Worm (Caenorhabditis elegans) whole organism, L1 larva: ENCODE measurements around the gene C25F6.8.

ENCODE experiments used
- C34B4.2 ChIP-seq: sonication (generic microtip); optimal IDR thresholded peaks from 2 replicates; lab custom pipeline; 2017; ENCODE audit warnings: mild to moderate bottlenecking, missing genetic modification characterization, missing compliant biosample characterization
- Y116A8C.19 ChIP-seq: sonication (generic microtip); optimal IDR thresholded peaks from 2 replicates; lab custom pipeline; 2016; ENCODE audit warnings: missing compliant biosample characterization, missing genetic modification characterization, borderline replicate concordance
- alr-1 ChIP-seq: fragments of 200-800 bp; sonication (Bioruptor generic); optimal IDR thresholded peaks from 2 replicates; lab custom pipeline; 2018; ENCODE audit warnings: borderline replicate concordance, mild to moderate bottlenecking, missing genetic modification characterization, missing compliant biosample characterization
- aly-2 ChIP-seq: fragments of 150-350 bp; optimal IDR thresholded peaks from 2 replicates; lab custom pipeline; 2014; ENCODE audit warnings: missing biosample characterization, missing genetic modification characterization
- blmp-1 ChIP-seq: fragments of 150-350 bp; optimal IDR thresholded peaks from 2 replicates; lab custom pipeline; 2014; ENCODE audit warnings: missing biosample characterization, missing genetic modification characterization
- ceh-63 ChIP-seq: fragments of 200-800 bp; sonication (Bioruptor generic); optimal IDR thresholded peaks from 2 replicates; lab custom pipeline; 2018; ENCODE audit warnings: mild to moderate bottlenecking, missing genetic modification characterization, missing compliant biosample characterization
- ceh-82 ChIP-seq, 3 experiments: fragments of 150-350 bp in 1 of 3; sonication (generic microtip) in 2 of 3; optimal IDR thresholded peaks; 2 replicates each; lab custom pipeline; 2014 to 2017; ENCODE audit warnings: missing biosample characterization in 3 of 3, missing genetic modification characterization in 3 of 3
- ces-1 ChIP-seq: fragments of 150-350 bp; optimal IDR thresholded peaks from 2 replicates; lab custom pipeline; 2014; ENCODE audit warnings: missing biosample characterization, missing genetic modification reagents, missing genetic modification characterization
- dsc-1 ChIP-seq: sonication (generic microtip); optimal IDR thresholded peaks from 2 replicates; lab custom pipeline; 2016; ENCODE audit warnings: mild to moderate bottlenecking, missing genetic modification characterization, missing compliant biosample characterization
- efl-1 ChIP-seq, 4 experiments: fragments of 150-350 bp; optimal IDR thresholded peaks in 3 of 4; peaks in 1 of 4; 1 replicate in 1 of 4; 2 replicates in 3 of 4; lab custom pipeline; 2014; ENCODE audit warnings: missing biosample characterization in 2 of 4, missing genetic modification characterization in 2 of 4, missing genetic modification reagents in 2 of 4
- efl-3 ChIP-seq: fragments of 200-800 bp; sonication (Bioruptor generic); optimal IDR thresholded peaks from 2 replicates; lab custom pipeline; 2018; ENCODE audit warnings: mild to moderate bottlenecking, missing genetic modification characterization, missing compliant biosample characterization
- egl-27 ChIP-seq, 2 experiments: fragments of 150-350 bp in 1 of 2; sonication (generic microtip); optimal IDR thresholded peaks; 3 replicates each; lab custom pipeline; 2017 to 2018; ENCODE audit warnings: missing biosample characterization in 2 of 2, missing genetic modification characterization in 2 of 2, missing genetic modification reagents in 2 of 2
- fkh-10 ChIP-seq: sonication (generic microtip); optimal IDR thresholded peaks from 2 replicates; lab custom pipeline; 2017; ENCODE audit warnings: missing biosample characterization, missing genetic modification reagents, missing genetic modification characterization
- fos-1 ChIP-seq: fragments of 150-350 bp; optimal IDR thresholded peaks from 2 replicates; lab custom pipeline; 2014; ENCODE audit warnings: missing biosample characterization, missing genetic modification characterization
- grh-1 ChIP-seq: fragments of 200-800 bp; sonication (Bioruptor generic); IDR thresholded peaks from 2 replicates; pipeline ENCODE4 v1.3.6; 2022; ENCODE audit warnings: missing genetic modification reagents, missing genetic modification characterization, missing compliant biosample characterization
- hlh-17 ChIP-seq: fragments of 200-800 bp; sonication (Bioruptor generic); optimal IDR thresholded peaks from 2 replicates; lab custom pipeline; 2018; ENCODE audit warnings: missing genetic modification characterization, mild to moderate bottlenecking, missing compliant biosample characterization, moderate library complexity, borderline replicate concordance
- hpl-2 ChIP-seq: fragments of 150-350 bp; optimal IDR thresholded peaks from 2 replicates; lab custom pipeline; 2014; ENCODE audit warnings: missing biosample characterization, missing genetic modification reagents, missing genetic modification characterization
- jun-1 ChIP-seq: fragments of 150-350 bp; optimal IDR thresholded peaks from 2 replicates; lab custom pipeline; 2014; ENCODE audit warnings: missing biosample characterization, missing genetic modification reagents, missing genetic modification characterization
- lin-14 ChIP-seq: fragments of 200-800 bp; sonication (Bioruptor generic); optimal IDR thresholded peaks from 2 replicates; lab custom pipeline; 2018; ENCODE audit warnings: mild to moderate bottlenecking, missing genetic modification characterization, moderate library complexity, missing compliant biosample characterization
- lin-15B ChIP-seq: fragments of 150-350 bp; sonication (generic microtip); optimal IDR thresholded peaks from 3 replicates; lab custom pipeline; 2014; ENCODE audit warnings: missing biosample characterization, missing genetic modification characterization
- lsy-2 ChIP-seq, 2 experiments: fragments of 150-350 bp; optimal IDR thresholded peaks; 2 replicates each; lab custom pipeline; 2014; ENCODE audit warnings: missing biosample characterization in 2 of 2, missing genetic modification characterization in 2 of 2
- mdl-1 ChIP-seq, 2 experiments: fragments of 150-350 bp; optimal IDR thresholded peaks; 2 replicates each; lab custom pipeline; 2014 to 2017; ENCODE audit warnings: missing biosample characterization in 2 of 2, missing genetic modification characterization in 2 of 2, inconsistent platforms in 1 of 2
- nhr-47 ChIP-seq: sonication (generic microtip); optimal IDR thresholded peaks from 2 replicates; lab custom pipeline; 2016; ENCODE audit warnings: mild to moderate bottlenecking, missing genetic modification characterization, moderate library complexity, missing compliant biosample characterization
- nhr-71 ChIP-seq: sonication (generic microtip); optimal IDR thresholded peaks from 2 replicates; lab custom pipeline; 2016; ENCODE audit warnings: mild to moderate bottlenecking, missing genetic modification characterization, moderate library complexity, missing compliant biosample characterization
- nhr-85 ChIP-seq: sonication (generic microtip); peaks from one replicate; lab custom pipeline; 2016; ENCODE audit warnings: missing genetic modification characterization, inconsistent platforms, missing compliant biosample characterization
- snpc-4 ChIP-seq: fragments of 150-350 bp; optimal IDR thresholded peaks from 2 replicates; lab custom pipeline; 2014; ENCODE audit warnings: missing biosample characterization, missing genetic modification characterization
- sox-4 ChIP-seq: sonication (generic microtip); optimal IDR thresholded peaks from 2 replicates; lab custom pipeline; 2016; ENCODE audit warnings: missing genetic modification characterization, missing compliant biosample characterization
- sptf-1 ChIP-seq: fragments of 150-350 bp; optimal IDR thresholded peaks from 2 replicates; lab custom pipeline; 2014; ENCODE audit warnings: missing biosample characterization, missing genetic modification characterization
- sup-37 ChIP-seq: fragments of 200-800 bp; sonication (Bioruptor generic); optimal IDR thresholded peaks from 2 replicates; lab custom pipeline; 2018; ENCODE audit warnings: mild to moderate bottlenecking, missing genetic modification characterization, missing compliant biosample characterization
- unc-130 ChIP-seq: fragments of 150-350 bp; optimal IDR thresholded peaks from 2 replicates; lab custom pipeline; 2017; ENCODE audit warnings: missing biosample characterization, missing genetic modification characterization, inconsistent platforms
- unc-62 ChIP-seq: fragments of 150-350 bp; optimal IDR thresholded peaks from 2 replicates; lab custom pipeline; 2014; ENCODE audit warnings: missing biosample characterization, missing genetic modification reagents, missing genetic modification characterization
- unc-86 ChIP-seq: sonication (generic microtip); optimal IDR thresholded peaks from 2 replicates; lab custom pipeline; 2016; ENCODE audit warnings: missing genetic modification characterization, missing compliant biosample characterization
- unc-98 ChIP-seq: fragments of 200-800 bp; sonication (Bioruptor generic); IDR thresholded peaks from 2 replicates; pipeline ENCODE4 v1.3.6; 2022; ENCODE audit warnings: missing genetic modification characterization, missing compliant biosample characterization
- xbp-1 ChIP-seq: sonication (generic microtip); optimal IDR thresholded peaks from 2 replicates; lab custom pipeline; 2016; ENCODE audit warnings: missing genetic modification characterization, missing compliant biosample characterization
- zag-1 ChIP-seq: fragments of 150-350 bp; optimal IDR thresholded peaks from 2 replicates; lab custom pipeline; 2014; ENCODE audit warnings: missing biosample characterization, missing genetic modification characterization

C25F6.8 gene

ce11 chrX:5450773-5451447 lies 2.9 kb downstream of the C25F6.8 start, which contains the start of gene C25F6.6 (continued):
- TF ChIP-seq alr-1 (tag; lab: Kevin White, UChicago) (no peak), fos-1 (tag; lab: Kevin White, UChicago) (no peak), unc-130 (no peak), unc-98 (GFP tag; lab: Robert Waterston, UW) (no peak), lin-15B (tag; lab: Kevin White, UChicago) (no peak), efl-1 (optimal IDR thresholded peaks at IDR 0.05; lab: Kevin White, UChicago) (no peak), efl-1 (GFP tag; optimal IDR thresholded peaks at IDR 0.05 in 1 of 2; lab: Kevin White, UChicago) (no peak), ces-1 (GFP tag; lab: Kevin White, UChicago) (no peak), nhr-85 (tag; lab: Kevin White, UChicago) (peak; percentile 34), fkh-10 (GFP tag; lab: Kevin White, UChicago) (no peak), nhr-47 (tag; lab: Kevin White, UChicago) (no peak), ceh-82 (tag; optimal IDR thresholded peaks at IDR 0.05; lab: Kevin White, UChicago) (no peak), aly-2 (tag; lab: Kevin White, UChicago) (no peak), unc-86 (tag; lab: Kevin White, UChicago) (no peak), nhr-71 (no peak), efl-3 (GFP tag; lab: Kevin White, UChicago) (no peak), sptf-1 (tag; lab: Kevin White, UChicago) (no peak), grh-1 (GFP tag; lab: Robert Waterston, UW) (no peak)
- TF ChIP-seq, all 84 proteins: peak for 7

DNA sequence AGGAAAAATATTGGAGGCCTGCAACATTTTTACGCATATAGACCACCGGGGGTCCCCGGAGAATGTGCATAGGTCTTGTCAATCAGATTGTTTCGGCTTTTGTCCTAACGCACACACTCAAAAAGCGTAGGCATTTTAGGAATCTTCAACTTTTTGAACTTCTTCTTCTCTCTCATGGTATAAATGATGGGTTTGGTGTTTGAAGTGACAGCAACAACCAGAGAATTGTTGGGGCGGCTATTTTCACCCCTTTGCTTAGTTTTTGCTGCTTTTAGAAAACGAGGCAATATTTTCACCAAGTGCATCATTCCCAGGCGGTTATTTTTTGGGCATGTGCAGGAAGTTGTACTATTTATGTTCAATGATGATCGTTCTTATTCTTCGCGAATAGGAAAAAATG lies 3.7 kb downstream of the C25F6.8 start:
- TF ChIP-seq lin-14 (GFP tag; lab: Kevin White, UChicago): peak; percentile 23
- no peak for TF ChIP-seq mdl-1 (tag; optimal IDR thresholded peaks at IDR 0.05; lab: Kevin White, UChicago)

DNA sequence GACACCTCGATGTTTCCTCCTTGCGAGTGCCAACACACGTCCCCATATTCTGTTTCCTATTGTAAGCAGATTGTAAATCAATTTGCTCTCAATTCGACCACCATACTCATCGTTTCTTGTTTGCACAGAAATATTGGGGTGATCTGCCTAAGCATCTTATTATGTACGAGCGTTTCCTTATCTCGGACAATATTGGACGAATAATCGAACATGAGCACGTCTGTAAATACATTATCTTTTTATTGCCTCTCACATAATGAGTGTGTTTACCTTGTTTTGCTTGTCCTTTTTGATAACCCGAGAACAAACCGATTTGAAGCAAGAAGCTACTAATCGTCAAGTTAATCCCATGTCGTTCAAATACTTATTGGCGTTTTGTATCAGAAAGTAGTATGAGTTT lies 7.1 kb downstream of the C25F6.8 start:
- TF ChIP-seq ceh-63 (GFP tag; lab: Kevin White, UChicago): no peak
- no peak for TF ChIP-seq lsy-2 (tag; optimal IDR thresholded peaks at IDR 0.05; lab: Kevin White, UChicago)
- no peak for TF ChIP-seq unc-62 (GFP tag; lab: Kevin White, UChicago)
- no peak for TF ChIP-seq alr-1 (tag; lab: Kevin White, UChicago)
- no peak for TF ChIP-seq dsc-1 (tag; lab: Kevin White, UChicago)

DNA sequence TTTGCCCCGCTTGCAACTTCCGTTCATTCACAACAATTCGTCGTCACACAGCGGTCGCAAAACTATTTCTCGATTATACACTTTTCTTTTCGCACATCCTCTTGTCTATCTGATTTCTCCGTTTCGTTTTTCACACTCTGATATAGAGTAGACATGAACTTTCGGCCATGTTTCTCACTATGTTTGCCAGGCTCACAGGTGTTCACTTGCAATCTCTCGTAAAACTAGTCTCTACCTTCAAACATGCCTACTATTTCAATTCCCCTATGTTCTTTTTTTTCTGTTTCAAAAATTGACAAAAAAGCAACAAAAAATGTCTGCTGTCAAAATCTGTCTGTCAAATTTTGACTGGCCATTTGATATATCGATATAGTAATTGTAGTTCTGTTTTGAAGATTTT lies 9.1 kb downstream of the C25F6.8 start:
- TF ChIP-seq blmp-1 (tag; lab: Kevin White, UChicago): peak; percentile 52
- TF ChIP-seq snpc-4 (tag; lab: Kevin White, UChicago): no peak

- TF ChIP-seq zag-1 (tag; lab: Kevin White, UChicago): no peak
- no peak for TF ChIP-seq efl-1 (optimal IDR thresholded peaks at IDR 0.05; lab: Kevin White, UChicago)
- peak in 1 of 2 experiments; percentile 65 for TF ChIP-seq efl-1 (GFP tag; optimal IDR thresholded peaks at IDR 0.05 in 1 of 2; lab: Kevin White, UChicago)
Measured at ce11 chrX:5458043-5458442, 10.0 kb downstream of the C25F6.8 start.

DNA sequence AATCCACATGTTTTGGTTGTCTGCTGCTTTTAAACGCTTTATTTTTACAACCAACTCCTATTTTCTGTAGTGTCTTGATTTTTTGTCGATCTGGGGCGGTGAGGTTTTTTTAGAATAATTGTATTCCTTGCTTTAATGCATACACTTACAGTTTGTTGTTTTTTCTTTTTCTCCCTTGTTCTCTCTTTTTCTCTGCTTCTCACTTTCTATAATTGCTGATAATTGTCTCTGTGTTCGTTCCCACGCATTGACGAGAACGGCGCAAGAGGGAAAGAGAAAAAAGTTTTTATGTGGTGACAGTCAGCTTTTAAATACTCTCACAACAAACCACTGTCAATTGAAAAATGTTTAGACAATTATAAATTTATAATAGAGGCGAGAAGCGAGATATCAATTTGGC lies 10.7 kb downstream of the C25F6.8 start:
- TF ChIP-seq efl-1 (optimal IDR thresholded peaks at IDR 0.05; lab: Kevin White, UChicago): no peak
- peak in 1 of 2 experiments; percentile 43 for TF ChIP-seq efl-1 (GFP tag; optimal IDR thresholded peaks at IDR 0.05 in 1 of 2; lab: Kevin White, UChicago)
- TF ChIP-seq hpl-2 (GFP tag; lab: Kevin White, UChicago): no peak

- no peak for TF ChIP-seq hlh-17 (GFP tag; lab: Kevin White, UChicago)
- no peak for TF ChIP-seq fos-1 (tag; lab: Kevin White, UChicago)
- TF ChIP-seq C34B4.2 (tag; lab: Kevin White, UChicago): no peak
- no peak for TF ChIP-seq dsc-1 (tag; lab: Kevin White, UChicago)
- no peak for TF ChIP-seq sup-37 (GFP tag; lab: Kevin White, UChicago)
- no peak for TF ChIP-seq egl-27 (tag; optimal IDR thresholded peaks at IDR 0.05; lab: Kevin White, UChicago)
- no peak for TF ChIP-seq sox-4 (tag; lab: Kevin White, UChicago)
- TF ChIP-seq xbp-1 (tag; lab: Kevin White, UChicago): no peak
- TF ChIP-seq jun-1 (tag; lab: Kevin White, UChicago): no peak
- TF ChIP-seq Y116A8C.19 (tag; lab: Kevin White, UChicago): no peak
- TF ChIP-seq, all 84 proteins: peak for 0
Measured at ce11 chrX:5460930-5461329, 12.9 kb downstream of the C25F6.8 start, which contains the start of gene ddr-1. TSS of gene ddr-1 (plus strand) at chrX:5461230.
